1 fruit fly cellular context compared by ENCODE assay signal in the genomic region with DNA sequence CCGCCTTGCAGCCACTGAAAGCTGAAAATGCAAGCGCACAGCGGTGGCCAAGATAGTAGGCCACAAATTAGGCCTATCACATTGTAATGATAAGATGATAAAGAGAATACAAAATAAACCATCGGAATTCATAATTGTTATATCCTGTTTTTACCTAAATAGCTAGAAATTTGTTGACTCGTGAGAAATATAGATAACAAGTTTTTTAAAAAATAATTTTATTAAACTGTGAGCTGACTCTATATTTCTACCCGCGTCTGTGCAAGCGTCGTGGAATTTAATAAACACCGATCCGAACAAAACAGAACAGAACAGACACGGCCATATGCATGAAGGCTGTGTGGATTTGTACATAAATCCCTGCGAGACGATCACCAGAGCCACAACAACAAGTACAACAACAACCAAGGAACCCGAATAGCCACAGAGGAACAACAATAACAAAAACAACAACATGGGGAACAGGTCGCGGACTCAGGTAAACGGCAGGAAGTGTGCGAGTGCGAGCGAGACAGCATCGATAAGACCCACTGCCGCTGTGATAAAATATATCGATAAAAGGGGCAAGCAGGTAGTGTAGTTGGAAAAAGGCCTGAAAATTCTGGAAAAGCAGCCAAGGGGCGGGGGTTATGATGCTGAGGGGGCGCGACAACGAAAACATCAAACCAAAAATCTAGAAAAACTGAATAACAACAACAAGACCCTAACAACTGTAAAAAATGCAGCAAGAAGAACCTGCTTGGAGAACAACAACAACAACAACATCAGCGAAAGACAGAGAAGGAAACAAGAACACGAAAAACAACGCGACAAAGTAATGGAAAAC.
TF ChIP-seq lines count a peak whose summit lies in the region.

No protein-coding gene starts in this region.

TF ChIP-seq in whole organism, embryonic, 481 proteins besides CTCF, POLR2A, EP300 and RAD21 (continued from another document and continues in another):
- peak; percentile 84 for TF ChIP-seq CG12299 (tag; optimal IDR thresholded peaks at IDR 0.05; lab: Kevin White, UChicago)
- TF ChIP-seq corto (GFP tag; optimal IDR thresholded peaks at IDR 0.05; lab: Kevin White, UChicago): peak; percentile 97
- TF ChIP-seq E2f2 (GFP tag; IDR thresholded peaks at IDR 0.05; lab: Robert Waterston, UW): peak; percentile 69
- peak; percentile 62 for TF ChIP-seq Dad (GFP tag; optimal IDR thresholded peaks at IDR 0.05; lab: Kevin White, UChicago)
- peak; percentile 70 for TF ChIP-seq CG12744 (GFP tag; optimal IDR thresholded peaks at IDR 0.05; lab: Kevin White, UChicago)
- peak; percentile 73 for TF ChIP-seq CG18599 (GFP tag; optimal IDR thresholded peaks at IDR 0.05; lab: Kevin White, UChicago)
- peak; percentile 80 for TF ChIP-seq CG8765 (GFP tag; IDR thresholded peaks at IDR 0.05; lab: Robert Waterston, UW)
- peak; percentile 30 for TF ChIP-seq Lpt (GFP tag; optimal IDR thresholded peaks at IDR 0.05; lab: Kevin White, UChicago)
- TF ChIP-seq MTF-1 (GFP tag; optimal IDR thresholded peaks at IDR 0.05; lab: Kevin White, UChicago; ENCODE audit: borderline replicate concordance): peak; percentile 66
- peak; percentile 76 for TF ChIP-seq CG16863 (GFP tag; optimal IDR thresholded peaks at IDR 0.05; lab: Kevin White, UChicago)
- TF ChIP-seq en (GFP tag; optimal IDR thresholded peaks at IDR 0.05; lab: Kevin White, UChicago): peak; percentile 65
- peak; percentile 95 for TF ChIP-seq zen (tag; optimal IDR thresholded peaks at IDR 0.05; lab: Kevin White, UChicago)
- peak; percentile 50 for TF ChIP-seq NC2α (GFP tag; optimal IDR thresholded peaks at IDR 0.05; lab: Kevin White, UChicago)
- TF ChIP-seq CG16815 (GFP tag; optimal IDR thresholded peaks at IDR 0.05; lab: Kevin White, UChicago): peak; percentile 83
- TF ChIP-seq CG6272 (GFP tag; IDR thresholded peaks at IDR 0.05; lab: Robert Waterston, UW): peak; percentile 56; the same call in 1 of the 2 replicates
- peak; percentile 58 for TF ChIP-seq CG12236 (GFP tag; optimal IDR thresholded peaks at IDR 0.05; lab: Kevin White, UChicago)
- TF ChIP-seq Ets65A (GFP tag; lab: Kevin White, UChicago): peak; percentile 90
- peak; percentile 1 for TF ChIP-seq Sry-δ (GFP tag; optimal IDR thresholded peaks at IDR 0.05; lab: Kevin White, UChicago)
- TF ChIP-seq CG7372 (GFP tag; IDR thresholded peaks at IDR 0.05; lab: Robert Waterston, UW): peak; percentile 81
- TF ChIP-seq usp (GFP tag; optimal IDR thresholded peaks at IDR 0.05; lab: Kevin White, UChicago): no peak
- peak; percentile 45; the same call in 1 of the 2 replicates for TF ChIP-seq CG43689 (GFP tag; IDR thresholded peaks at IDR 0.05; lab: Robert Waterston, UW)
- peak; percentile 90 for TF ChIP-seq CG6813 (GFP tag; optimal IDR thresholded peaks at IDR 0.05; lab: Kevin White, UChicago)
- no peak for TF ChIP-seq schlank (tag; optimal IDR thresholded peaks at IDR 0.05; lab: Kevin White, UChicago)
- TF ChIP-seq fu2 (GFP tag; optimal IDR thresholded peaks at IDR 0.05; lab: Kevin White, UChicago): peak; percentile 10
- no peak for TF ChIP-seq Poxn (GFP tag; IDR thresholded peaks at IDR 0.05; lab: Robert Waterston, UW)
- peak; percentile 77 for TF ChIP-seq Lhr (GFP tag; optimal IDR thresholded peaks at IDR 0.05; lab: Kevin White, UChicago)
- no peak for TF ChIP-seq D (optimal IDR thresholded peaks at IDR 0.05; lab: Kevin White, UChicago)
- TF ChIP-seq D (GFP tag; optimal IDR thresholded peaks at IDR 0.05; lab: Kevin White, UChicago): peak; percentile 93
- TF ChIP-seq CoRest (tag; optimal IDR thresholded peaks at IDR 0.05; lab: Kevin White, UChicago): peak; percentile 89
- TF ChIP-seq tio (GFP tag; optimal IDR thresholded peaks at IDR 0.05; lab: Kevin White, UChicago): peak; percentile 90
- 0 out of 2 replicates have a peak, but pooled peaks have one; percentile 24 for TF ChIP-seq CG11085 (GFP tag; IDR thresholded peaks at IDR 0.05; lab: Robert Waterston, UW)
- peak; percentile 71 for TF ChIP-seq ssp (GFP tag; IDR thresholded peaks at IDR 0.05; lab: Robert Waterston, UW)
- peak; percentile 76 for TF ChIP-seq gcm2 (GFP tag; optimal IDR thresholded peaks at IDR 0.05; lab: Kevin White, UChicago)
- TF ChIP-seq CG7745 (tag; optimal IDR thresholded peaks at IDR 0.05; lab: Kevin White, UChicago): no peak
- peak; percentile 90 for TF ChIP-seq zfh1 (GFP tag; IDR thresholded peaks at IDR 0.05; lab: Robert Waterston, UW)
- TF ChIP-seq ATbp (GFP tag; optimal IDR thresholded peaks at IDR 0.05; lab: Kevin White, UChicago): peak; percentile 89
- peak; percentile 66 for TF ChIP-seq CG17568 (GFP tag; optimal IDR thresholded peaks at IDR 0.05; lab: Kevin White, UChicago)
- TF ChIP-seq inv (GFP tag; IDR thresholded peaks at IDR 0.05; lab: Robert Waterston, UW; ENCODE audit: partially characterized antibody): 0 out of 2 replicates have a peak, but pooled peaks have one; percentile 9
- TF ChIP-seq az2 (GFP tag; optimal IDR thresholded peaks at IDR 0.05; lab: Kevin White, UChicago): peak; percentile 90
- no peak for TF ChIP-seq HLHmδ (GFP tag; optimal IDR thresholded peaks at IDR 0.05; lab: Kevin White, UChicago)
- peak; percentile 90 to 94 for TF ChIP-seq bsh (GFP tag; optimal IDR thresholded peaks at IDR 0.05; lab: Kevin White, UChicago)
- TF ChIP-seq CG15073 (GFP tag; optimal IDR thresholded peaks at IDR 0.05; lab: Kevin White, UChicago): peak; percentile 88
- TF ChIP-seq unc-4 (GFP tag; IDR thresholded peaks at IDR 0.05; lab: Robert Waterston, UW; ENCODE audit: partially characterized antibody): no peak
- TF ChIP-seq emc (GFP tag; optimal IDR thresholded peaks at IDR 0.05; lab: Kevin White, UChicago): no peak
- TF ChIP-seq CG16813 (GFP tag; IDR thresholded peaks at IDR 0.05; lab: Robert Waterston, UW; ENCODE audit: partially characterized antibody): no peak
- peak in 1 of 3 experiments; percentile 96 for TF ChIP-seq lola (GFP tag; optimal IDR thresholded peaks at IDR 0.05; lab: Kevin White, UChicago)
- TF ChIP-seq phol (tag; optimal IDR thresholded peaks at IDR 0.05; lab: Kevin White, UChicago): peak; percentile 92
- peak; percentile 59; the same call in 1 of the 2 replicates for TF ChIP-seq chm (GFP tag; IDR thresholded peaks at IDR 0.05; lab: Robert Waterston, UW)
- TF ChIP-seq Kr (GFP tag; optimal IDR thresholded peaks at IDR 0.05; lab: Kevin White, UChicago): no peak
- TF ChIP-seq klu (GFP tag; IDR thresholded peaks at IDR 0.05; lab: Robert Waterston, UW): peak; percentile 9; the same call in 1 of the 2 replicates
- TF ChIP-seq CG10959 (GFP tag; IDR thresholded peaks at IDR 0.05; lab: Robert Waterston, UW): peak; percentile 85
- peak; percentile 83 for TF ChIP-seq CG1602 (GFP tag; optimal IDR thresholded peaks at IDR 0.05; lab: Kevin White, UChicago)
- TF ChIP-seq CG31224 (GFP tag; IDR thresholded peaks at IDR 0.05; lab: Robert Waterston, UW): peak; percentile 50
- peak; percentile 65 for TF ChIP-seq fd64A (GFP tag; optimal IDR thresholded peaks at IDR 0.05; lab: Kevin White, UChicago)
- peak; percentile 25 for TF ChIP-seq YL-1 (GFP tag; optimal IDR thresholded peaks at IDR 0.05; lab: Kevin White, UChicago)
- TF ChIP-seq yki (optimal IDR thresholded peaks at IDR 0.05; lab: Kevin White, UChicago): no peak
- peak; percentile 40; the same call in 1 of the 3 replicates for TF ChIP-seq z (GFP tag; IDR thresholded peaks at IDR 0.05; lab: Robert Waterston, UW)
- peak; percentile 36 for TF ChIP-seq crc (GFP tag; optimal IDR thresholded peaks at IDR 0.05; lab: Kevin White, UChicago)
- peak; percentile 46 for TF ChIP-seq mam (GFP tag; optimal IDR thresholded peaks at IDR 0.05; lab: Kevin White, UChicago)
- peak; percentile 83 for TF ChIP-seq CG1529 (GFP tag; optimal IDR thresholded peaks at IDR 0.05; lab: Kevin White, UChicago)
- TF ChIP-seq trem (tag; optimal IDR thresholded peaks at IDR 0.05; lab: Kevin White, UChicago): peak; percentile 94
- no peak for TF ChIP-seq CG17912 (GFP tag; optimal IDR thresholded peaks at IDR 0.05; lab: Kevin White, UChicago)
- TF ChIP-seq dysf (GFP tag; IDR thresholded peaks at IDR 0.05; lab: Robert Waterston, UW): peak; percentile 82
- peak; percentile 87 for TF ChIP-seq tap (tag; optimal IDR thresholded peaks at IDR 0.05; lab: Kevin White, UChicago)
- peak; percentile 86 for TF ChIP-seq CG7556 (GFP tag; optimal IDR thresholded peaks at IDR 0.05; lab: Kevin White, UChicago)
- peak; percentile 84; the same call in 2 of the 3 replicates for TF ChIP-seq otp (GFP tag; IDR thresholded peaks at IDR 0.05; lab: Robert Waterston, UW)
- TF ChIP-seq BtbVII (GFP tag; optimal IDR thresholded peaks at IDR 0.05; lab: Kevin White, UChicago): peak; percentile 64
- peak; percentile 82 for TF ChIP-seq HLH3B (GFP tag; IDR thresholded peaks at IDR 0.05; lab: Robert Waterston, UW)
- TF ChIP-seq lmd (GFP tag; IDR thresholded peaks at IDR 0.05; lab: Robert Waterston, UW): peak; percentile 81
- TF ChIP-seq CG6854 (GFP tag; optimal IDR thresholded peaks at IDR 0.05; lab: Kevin White, UChicago): peak; percentile 31
- TF ChIP-seq trh (GFP tag; optimal IDR thresholded peaks at IDR 0.05; lab: Kevin White, UChicago): peak; percentile 68
- peak; percentile 86 for TF ChIP-seq Awh (GFP tag; IDR thresholded peaks at IDR 0.05; lab: Robert Waterston, UW)
- TF ChIP-seq CG1603 (tag; optimal IDR thresholded peaks at IDR 0.05; lab: Kevin White, UChicago): peak; percentile 76
- TF ChIP-seq CG14965 (GFP tag; optimal IDR thresholded peaks at IDR 0.05; lab: Kevin White, UChicago; ENCODE audit: borderline replicate concordance): no peak
- TF ChIP-seq onecut (GFP tag; IDR thresholded peaks at IDR 0.05; lab: Robert Waterston, UW): peak; percentile 77
- peak; percentile 74 for TF ChIP-seq CG10462 (GFP tag; optimal IDR thresholded peaks at IDR 0.05; lab: Kevin White, UChicago)
- TF ChIP-seq dmrt11E (tag; optimal IDR thresholded peaks at IDR 0.05; lab: Kevin White, UChicago): peak; percentile 96
- TF ChIP-seq CG11696 (GFP tag; IDR thresholded peaks at IDR 0.05; lab: Robert Waterston, UW): peak; percentile 99
- TF ChIP-seq Neu2 (GFP tag; optimal IDR thresholded peaks at IDR 0.05; lab: Kevin White, UChicago; ENCODE audit: borderline replicate concordance): peak; percentile 14
- peak; percentile 92 for TF ChIP-seq fd96Cb (tag; optimal IDR thresholded peaks at IDR 0.05; lab: Kevin White, UChicago)
- peak; percentile 84 for TF ChIP-seq Asciz (GFP tag; optimal IDR thresholded peaks at IDR 0.05; lab: Kevin White, UChicago)
- TF ChIP-seq zf30C (GFP tag; optimal IDR thresholded peaks at IDR 0.05; lab: Kevin White, UChicago): no peak
- TF ChIP-seq gsb-n (tag; optimal IDR thresholded peaks at IDR 0.05; lab: Kevin White, UChicago): peak; percentile 94
- TF ChIP-seq CG32532 (GFP tag; IDR thresholded peaks at IDR 0.05; lab: Robert Waterston, UW): peak; percentile 73
- peak; percentile 63 for TF ChIP-seq Ada2b (GFP tag; IDR thresholded peaks at IDR 0.05; lab: Robert Waterston, UW)
- no peak for TF ChIP-seq Doc3 (GFP tag; IDR thresholded peaks at IDR 0.05; lab: Robert Waterston, UW; ENCODE audit: partially characterized antibody)
- peak; percentile 82 for TF ChIP-seq CG8359 (GFP tag; optimal IDR thresholded peaks at IDR 0.05; lab: Kevin White, UChicago; ENCODE audit: borderline replicate concordance)
- no peak for TF ChIP-seq h (optimal IDR thresholded peaks at IDR 0.05; lab: Kevin White, UChicago)
- TF ChIP-seq bab2 (GFP tag; optimal IDR thresholded peaks at IDR 0.05; lab: Kevin White, UChicago): peak; percentile 75
- peak; percentile 44 for TF ChIP-seq CG1792 (GFP tag; optimal IDR thresholded peaks at IDR 0.05; lab: Kevin White, UChicago)
- peak; percentile 80 for TF ChIP-seq kni (GFP tag; optimal IDR thresholded peaks at IDR 0.05; lab: Kevin White, UChicago)
- peak; percentile 91 for TF ChIP-seq CG6254 (GFP tag; optimal IDR thresholded peaks at IDR 0.05; lab: Kevin White, UChicago)
- TF ChIP-seq CG14667 (GFP tag; IDR thresholded peaks at IDR 0.05; lab: Robert Waterston, UW): peak; percentile 57
- TF ChIP-seq wek (GFP tag; optimal IDR thresholded peaks at IDR 0.05; lab: Kevin White, UChicago): peak; percentile 55
- peak; percentile 19 for TF ChIP-seq grn (GFP tag; optimal IDR thresholded peaks at IDR 0.05; lab: Kevin White, UChicago)
- peak; percentile 65 for TF ChIP-seq CG1832 (GFP tag; optimal IDR thresholded peaks at IDR 0.05; lab: Kevin White, UChicago)
- peak; percentile 50; the same call in 1 of the 2 replicates for TF ChIP-seq CG9215 (GFP tag; IDR thresholded peaks at IDR 0.05; lab: Robert Waterston, UW)
- TF ChIP-seq CG34224 (GFP tag; IDR thresholded peaks at IDR 0.05; lab: Robert Waterston, UW; ENCODE audit: partially characterized antibody): no peak
- peak; percentile 12; the same call in 1 of the 3 replicates for TF ChIP-seq CG2199 (GFP tag; IDR thresholded peaks at IDR 0.05; lab: Robert Waterston, UW)
- TF ChIP-seq Ets97D (GFP tag; optimal IDR thresholded peaks at IDR 0.05; lab: Kevin White, UChicago): peak; percentile 37
- peak; percentile 90 for TF ChIP-seq CG2202 (tag; optimal IDR thresholded peaks at IDR 0.05; lab: Kevin White, UChicago)
- TF ChIP-seq gcm (GFP tag; optimal IDR thresholded peaks at IDR 0.05; lab: Kevin White, UChicago): peak; percentile 93
- TF ChIP-seq CG12155 (GFP tag; optimal IDR thresholded peaks at IDR 0.05; lab: Kevin White, UChicago): peak; percentile 71
- peak; percentile 21 for TF ChIP-seq CG9797 (GFP tag; optimal IDR thresholded peaks at IDR 0.05; lab: Kevin White, UChicago)
- peak; percentile 78 for TF ChIP-seq Atf-2 (GFP tag; optimal IDR thresholded peaks at IDR 0.05; lab: Kevin White, UChicago)
- TF ChIP-seq HHEX (GFP tag; optimal IDR thresholded peaks at IDR 0.05; lab: Kevin White, UChicago): peak; percentile 74
- peak; percentile 74 for TF ChIP-seq CG4707 (GFP tag; optimal IDR thresholded peaks at IDR 0.05; lab: Kevin White, UChicago)
- TF ChIP-seq CG7987 (GFP tag; optimal IDR thresholded peaks at IDR 0.05; lab: Kevin White, UChicago): peak; percentile 3
- TF ChIP-seq CG9817 (tag; optimal IDR thresholded peaks at IDR 0.05; lab: Kevin White, UChicago): peak; percentile 55
- peak; percentile 92 for TF ChIP-seq ara (GFP tag; IDR thresholded peaks at IDR 0.05; lab: Robert Waterston, UW)
- peak; percentile 92 for TF ChIP-seq unpg (GFP tag; optimal IDR thresholded peaks at IDR 0.05; lab: Kevin White, UChicago)
- TF ChIP-seq HmgD (GFP tag; optimal IDR thresholded peaks at IDR 0.05; lab: Kevin White, UChicago): no peak
- TF ChIP-seq rib (GFP tag; IDR thresholded peaks at IDR 0.05; lab: Robert Waterston, UW): no peak; the same call in 1 of the 2 replicates
- TF ChIP-seq CG4730 (GFP tag; IDR thresholded peaks at IDR 0.05; lab: Robert Waterston, UW): peak; percentile 64
- no peak for TF ChIP-seq CG13287 (GFP tag; IDR thresholded peaks at IDR 0.05; lab: Robert Waterston, UW; ENCODE audit: partially characterized antibody)
- TF ChIP-seq CG1647 (GFP tag; optimal IDR thresholded peaks at IDR 0.05; lab: Kevin White, UChicago): peak; percentile 62
- peak; percentile 60 for TF ChIP-seq kah (GFP tag; optimal IDR thresholded peaks at IDR 0.05; lab: Kevin White, UChicago)
- TF ChIP-seq Tbp (GFP tag; optimal IDR thresholded peaks at IDR 0.05; lab: Kevin White, UChicago): no peak
